Worm (Caenorhabditis elegans) whole organism, L4 larva: ENCODE results near the gene nhr-60.
A peak's percentile ranks its signal among the peaks of the same experiment; 100 is the strongest.

Experiments used
- F10B5.3 ChIP-seq: sonication (generic microtip); optimal IDR thresholded peaks from 2 replicates; lab custom pipeline; 2016; ENCODE audit warnings: mild to moderate bottlenecking, missing genetic modification characterization, missing compliant biosample characterization
- F26F4.8 ChIP-seq: fragments of 200-800 bp; sonication (Bioruptor generic); conservative IDR thresholded peaks from 2 replicates; pipeline ENCODE4 v1.3.6; 2022; ENCODE audit warnings: missing genetic modification characterization, missing compliant biosample characterization
- F37D6.2 ChIP-seq: sonication (generic microtip); optimal IDR thresholded peaks from 2 replicates; lab custom pipeline; 2016; ENCODE audit warnings: mild to moderate bottlenecking, missing genetic modification characterization, missing compliant biosample characterization
- F44E2.7 ChIP-seq: fragments of 200-800 bp; sonication (Bioruptor generic); IDR thresholded peaks from 2 replicates; pipeline ENCODE4 v2.1.2; 2022; ENCODE audit warnings: missing genetic modification characterization, missing compliant biosample characterization
- F49E8.2 ChIP-seq: sonication (generic microtip); optimal IDR thresholded peaks from 2 replicates; lab custom pipeline; 2016; ENCODE audit warnings: missing compliant biosample characterization, mild to moderate bottlenecking, missing genetic modification characterization, borderline replicate concordance
- R02D3.7 ChIP-seq: fragments of 150-350 bp; sonication (generic microtip); optimal IDR thresholded peaks from 3 replicates; lab custom pipeline; 2014; ENCODE audit warnings: missing biosample characterization, missing genetic modification characterization
- T26A8.4 ChIP-seq: fragments of 200-800 bp; sonication (Bioruptor generic); IDR thresholded peaks from 2 replicates; pipeline ENCODE4 v1.3.6; 2022; ENCODE audit warnings: missing genetic modification characterization, missing compliant biosample characterization
- Y5F2A.4 ChIP-seq: fragments of 200-800 bp; sonication (Bioruptor generic); optimal IDR thresholded peaks from 2 replicates; lab custom pipeline; 2018; ENCODE audit warnings: mild to moderate bottlenecking, missing genetic modification characterization, missing compliant biosample characterization
- Y75B8A.6 ChIP-seq: fragments of 200-800 bp; sonication (Bioruptor generic); IDR thresholded peaks from 2 replicates; pipeline ENCODE4 v1.3.6; 2022; ENCODE audit warnings: missing genetic modification reagents, missing genetic modification characterization, missing compliant biosample characterization
- ZK337.2 ChIP-seq: fragments of 200-800 bp; sonication (Bioruptor generic); IDR thresholded peaks from 2 replicates; pipeline ENCODE4 v1.3.6; 2022; ENCODE audit warnings: missing genetic modification reagents, missing genetic modification characterization, missing compliant biosample characterization
- ama-1 ChIP-seq: fragments of 150-350 bp; optimal IDR thresholded peaks from 2 replicates; lab custom pipeline; 2014; ENCODE audit warnings: inconsistent platforms, mixed read lengths
- arid-1 ChIP-seq: fragments of 200-800 bp; sonication (Bioruptor generic); conservative IDR thresholded peaks from 2 replicates; pipeline ENCODE4 v1.3.6; 2022; ENCODE audit warnings: missing genetic modification reagents, missing genetic modification characterization, missing compliant biosample characterization
- attf-4 ChIP-seq: sonication (generic microtip); optimal IDR thresholded peaks from 3 replicates; lab custom pipeline; 2017; ENCODE audit warnings: missing biosample characterization, missing genetic modification characterization
- daf-16 ChIP-seq, 3 experiments: sonication (generic microtip); optimal IDR thresholded peaks; 2 replicates each; lab custom pipeline; 2016 to 2017; ENCODE audit warnings: missing genetic modification characterization in 3 of 3, missing genetic modification reagents in 3 of 3, mild to moderate bottlenecking in 2 of 3, missing compliant biosample characterization in 2 of 3, missing biosample characterization in 1 of 3, moderate library complexity in 1 of 3
- daf-8 ChIP-seq: fragments of 200-800 bp; sonication (Bioruptor generic); IDR thresholded peaks from 2 replicates; pipeline ENCODE4 v1.3.6; 2022; ENCODE audit warnings: missing genetic modification characterization, missing compliant biosample characterization
- dpl-1 ChIP-seq: fragments of 150-350 bp; optimal IDR thresholded peaks from 2 replicates; lab custom pipeline; 2014; ENCODE audit warnings: missing biosample characterization, missing genetic modification reagents, missing genetic modification characterization
- duxl-1 ChIP-seq: sonication (generic microtip); optimal IDR thresholded peaks from 2 replicates; lab custom pipeline; 2016; ENCODE audit warnings: mild to moderate bottlenecking, missing genetic modification characterization, moderate library complexity, missing compliant biosample characterization; ENCODE audit not compliant: poor library complexity
- egl-43 ChIP-seq: fragments of 200-800 bp; sonication (Bioruptor generic); IDR thresholded peaks from 2 replicates; pipeline ENCODE4 v1.3.6; 2022; ENCODE audit warnings: missing genetic modification reagents, missing genetic modification characterization, missing compliant biosample characterization
- fkh-10 ChIP-seq: fragments of 150-350 bp; optimal IDR thresholded peaks from 2 replicates; lab custom pipeline; 2014; ENCODE audit warnings: missing biosample characterization, missing genetic modification reagents, missing genetic modification characterization
- hlh-11 ChIP-seq: fragments of 200-800 bp; sonication (Bioruptor generic); optimal IDR thresholded peaks from 2 replicates; lab custom pipeline; 2018; ENCODE audit warnings: mild to moderate bottlenecking, missing genetic modification characterization, missing compliant biosample characterization
- hlh-30 ChIP-seq: sonication (generic microtip); optimal IDR thresholded peaks from 2 replicates; lab custom pipeline; 2017; ENCODE audit warnings: antibody characterized with exemption, mild to moderate bottlenecking, missing genetic modification characterization, missing compliant biosample characterization; ENCODE audit not compliant: insufficient read depth
- lim-7 ChIP-seq: fragments of 200-800 bp; sonication (Bioruptor generic); IDR thresholded peaks from 2 replicates; pipeline ENCODE4 v1.3.6; 2022; ENCODE audit warnings: missing genetic modification characterization, missing compliant biosample characterization
- lin-1 ChIP-seq: fragments of 200-800 bp; sonication (Bioruptor generic); IDR thresholded peaks from 2 replicates; pipeline ENCODE4 v1.3.6; 2022; ENCODE audit warnings: missing genetic modification reagents, missing genetic modification characterization, missing compliant biosample characterization
- lin-13 ChIP-seq: fragments of 150-350 bp; optimal IDR thresholded peaks from 2 replicates; lab custom pipeline; 2014; ENCODE audit warnings: missing biosample characterization, missing genetic modification reagents, missing genetic modification characterization
- lin-29 ChIP-seq: fragments of 200-800 bp; sonication (Bioruptor generic); IDR thresholded peaks from 2 replicates; pipeline ENCODE4 v1.3.6; 2022; ENCODE audit warnings: missing genetic modification reagents, missing genetic modification characterization, missing compliant biosample characterization
- lin-38 ChIP-seq: fragments of 200-800 bp; sonication (Bioruptor generic); IDR thresholded peaks from 2 replicates; pipeline ENCODE4 v1.3.6; 2022; ENCODE audit warnings: missing genetic modification reagents, missing genetic modification characterization, missing compliant biosample characterization
- lir-3 ChIP-seq: sonication (generic microtip); optimal IDR thresholded peaks from 2 replicates; lab custom pipeline; 2016; ENCODE audit warnings: mild to moderate bottlenecking, missing genetic modification characterization, missing compliant biosample characterization
- lsy-2 ChIP-seq, 2 experiments: fragments of 150-350 bp in 1 of 2; sonication (generic microtip) in 1 of 2; optimal IDR thresholded peaks; 2 replicates each; lab custom pipeline; 2014 to 2017; ENCODE audit warnings: missing biosample characterization in 2 of 2, missing genetic modification characterization in 2 of 2
- madf-5 ChIP-seq, 2 experiments: fragments of 200-800 bp; sonication (Bioruptor generic); IDR thresholded peaks; 2 replicates each; pipeline ENCODE4 v1.3.6; 2022; ENCODE audit warnings: missing compliant biosample characterization in 2 of 2, missing genetic modification characterization in 2 of 2
- mdl-1 ChIP-seq, 2 experiments: fragments of 150-350 bp in 1 of 2; sonication (generic microtip) in 1 of 2; optimal IDR thresholded peaks; 2 replicates each; lab custom pipeline; 2014 to 2017; ENCODE audit warnings: missing biosample characterization in 2 of 2, missing genetic modification characterization in 2 of 2
- mep-1 ChIP-seq: fragments of 150-350 bp; sonication (generic microtip); optimal IDR thresholded peaks from 3 replicates; lab custom pipeline; 2014; ENCODE audit warnings: missing biosample characterization, missing genetic modification characterization
- mes-2 ChIP-seq: sonication (generic microtip); optimal IDR thresholded peaks from 2 replicates; lab custom pipeline; 2016; ENCODE audit warnings: missing genotype, mild to moderate bottlenecking, missing genetic modification characterization, missing compliant biosample characterization; ENCODE audit not compliant: poor library complexity, severe bottlenecking
- mxl-3 ChIP-seq: fragments of 200-800 bp; sonication (Bioruptor generic); optimal IDR thresholded peaks from 2 replicates; lab custom pipeline; 2018; ENCODE audit warnings: mild to moderate bottlenecking, missing genetic modification characterization, missing compliant biosample characterization
- nhr-11 ChIP-seq: fragments of 150-350 bp; optimal IDR thresholded peaks from 2 replicates; lab custom pipeline; 2014; ENCODE audit warnings: missing biosample characterization, missing genetic modification characterization
- nhr-111 ChIP-seq: fragments of 200-800 bp; sonication (Bioruptor generic); optimal IDR thresholded peaks from 2 replicates; lab custom pipeline; 2018; ENCODE audit warnings: mild to moderate bottlenecking, missing genetic modification characterization, missing compliant biosample characterization
- nhr-25 ChIP-seq: sonication (generic microtip); optimal IDR thresholded peaks from 2 replicates; lab custom pipeline; 2017; ENCODE audit warnings: missing genetic modification characterization, mild to moderate bottlenecking, missing compliant biosample characterization, antibody characterized with exemption, moderate library complexity, borderline replicate concordance; ENCODE audit not compliant: insufficient read depth
- nhr-48 ChIP-seq: sonication (generic microtip); optimal IDR thresholded peaks from 2 replicates; lab custom pipeline; 2016; ENCODE audit warnings: mild to moderate bottlenecking, missing genetic modification characterization, missing compliant biosample characterization
- nhr-6 ChIP-seq: fragments of 150-350 bp; optimal IDR thresholded peaks from 2 replicates; lab custom pipeline; 2014; ENCODE audit warnings: missing biosample characterization, missing genetic modification characterization
- nhr-77 ChIP-seq: fragments of 150-350 bp; optimal IDR thresholded peaks from 2 replicates; lab custom pipeline; 2014; ENCODE audit warnings: missing biosample characterization, missing genetic modification characterization
- pha-4 ChIP-seq, 2 experiments: fragments of 150-350 bp in 1 of 2; fragments of 200-800 bp in 1 of 2; sonication (Bioruptor generic) in 1 of 2; IDR thresholded peaks in 1 of 2; optimal IDR thresholded peaks in 1 of 2; 2 replicates each; pipeline versions ENCODE4 v1.3.6 to Lab custom; 2014 to 2022; ENCODE audit warnings: missing genetic modification characterization in 2 of 2, missing genetic modification reagents in 2 of 2, missing biosample characterization in 1 of 2, missing compliant biosample characterization in 1 of 2
- rbr-2 ChIP-seq: sonication (generic microtip); optimal IDR thresholded peaks from 2 replicates; lab custom pipeline; 2016; ENCODE audit warnings: missing genotype, missing genetic modification characterization, missing compliant biosample characterization
- snpc-4 ChIP-seq: fragments of 150-350 bp; optimal IDR thresholded peaks from 2 replicates; lab custom pipeline; 2014; ENCODE audit warnings: missing biosample characterization, missing genetic modification characterization
- spr-1 ChIP-seq: sonication (generic microtip); optimal IDR thresholded peaks from 2 replicates; lab custom pipeline; 2016; ENCODE audit warnings: mild to moderate bottlenecking, missing genetic modification characterization, missing compliant biosample characterization
- tra-1 ChIP-seq: fragments of 200-800 bp; sonication (Bioruptor generic); IDR thresholded peaks from 2 replicates; pipeline ENCODE4 v1.3.6; 2022; ENCODE audit warnings: missing genetic modification reagents, missing genetic modification characterization, missing compliant biosample characterization
- unc-130 ChIP-seq: sonication (generic microtip); optimal IDR thresholded peaks from 2 replicates; lab custom pipeline; 2016; ENCODE audit warnings: missing genetic modification reagents, missing genetic modification characterization, missing compliant biosample characterization
- zag-1 ChIP-seq: fragments of 150-350 bp; optimal IDR thresholded peaks from 2 replicates; lab custom pipeline; 2014; ENCODE audit warnings: missing biosample characterization, missing genetic modification characterization
- zfp-2 ChIP-seq: sonication (generic microtip); optimal IDR thresholded peaks from 2 replicates; lab custom pipeline; 2016; ENCODE audit warnings: mild to moderate bottlenecking, missing genetic modification characterization, missing compliant biosample characterization
- zfp-3 ChIP-seq: fragments of 200-800 bp; sonication (Bioruptor generic); conservative IDR thresholded peaks from 2 replicates; pipeline ENCODE4 v1.3.6; 2022; ENCODE audit warnings: missing genetic modification reagents, missing genetic modification characterization, missing compliant biosample characterization
- ztf-7 ChIP-seq: fragments of 150-350 bp; optimal IDR thresholded peaks from 2 replicates; lab custom pipeline; 2014; ENCODE audit warnings: missing biosample characterization, missing genetic modification characterization

The nhr-60 gene

ce11 chrV:15766122-15766594 is 6.9 kb downstream of the nhr-60 start, which contains the start of the genes haf-3 and F57A10.2 (continued):
- TF ChIP-seq nhr-11 (peak; percentile 79), ama-1 (no peak), lin-38 (GFP tag; lab: Robert Waterston, UW) (peak; percentile 90), lir-3 (no peak), spr-1 (peak; percentile 78), attf-4 (no peak), madf-5 (GFP tag; IDR thresholded peaks at IDR 0.05; lab: Robert Waterston, UW) (no peak), lsy-2 (tag; optimal IDR thresholded peaks at IDR 0.05; lab: Kevin White, UChicago) (peak in 1 of 2 experiments; percentile 95), mdl-1 (tag; optimal IDR thresholded peaks at IDR 0.05; lab: Kevin White, UChicago) (peak in 1 of 2 experiments; percentile 21), T26A8.4 (GFP tag; lab: Robert Waterston, UW) (peak; percentile 94), zfp-3 (GFP tag; lab: Robert Waterston, UW) (peak; percentile 63; the same call in 1 of the 2 replicates), daf-16 (GFP tag; optimal IDR thresholded peaks at IDR 0.05; lab: Kevin White, UChicago) (peak in 1 of 2 experiments; percentile 58), daf-16 (tag; optimal IDR thresholded peaks at IDR 0.05; lab: Kevin White, UChicago) (peak; percentile 42), nhr-6 (tag; lab: Kevin White, UChicago) (peak; percentile 61), F49E8.2 (tag; lab: Kevin White, UChicago) (peak; percentile 80), lin-29 (GFP tag; lab: Robert Waterston, UW) (peak; percentile 62; the same call in 1 of the 2 replicates), R02D3.7 (tag; lab: Kevin White, UChicago) (no peak), duxl-1 (tag; lab: Kevin White, UChicago) (peak; percentile 92), nhr-48 (tag; lab: Kevin White, UChicago) (peak; percentile 75), mxl-3 (GFP tag; lab: Kevin White, UChicago) (no peak), pha-4 (GFP tag; IDR thresholded peaks at IDR 0.05; lab: Robert Waterston, UW) (peak; percentile 73), pha-4 (tag; optimal IDR thresholded peaks at IDR 0.05; lab: Kevin White, UChicago) (peak; percentile 46), F10B5.3 (tag; lab: Kevin White, UChicago) (peak; percentile 71), hlh-30 (tag; lab: Kevin White, UChicago) (peak; percentile 78), ZK337.2 (GFP tag; lab: Robert Waterston, UW) (no peak), mep-1 (tag; lab: Kevin White, UChicago) (peak; percentile 94), F37D6.2 (peak; percentile 77), zag-1 (tag; lab: Kevin White, UChicago) (no peak), unc-130 (GFP tag; lab: Kevin White, UChicago) (no peak), hlh-11 (tag; lab: Kevin White, UChicago) (peak; percentile 82), nhr-77 (tag; lab: Kevin White, UChicago) (peak; percentile 90), lin-13 (peak; percentile 83), nhr-111 (GFP tag; lab: Kevin White, UChicago) (no peak), F26F4.8 (GFP tag; lab: Robert Waterston, UW) (no peak), zfp-2 (tag; lab: Kevin White, UChicago) (peak; percentile 10), nhr-25 (tag; lab: Kevin White, UChicago) (peak; percentile 9), F44E2.7 (GFP tag; lab: Robert Waterston, UW) (no peak), daf-8 (GFP tag; lab: Robert Waterston, UW) (no peak), rbr-2 (tag; lab: Kevin White, UChicago) (peak; percentile 88), snpc-4 (tag; lab: Kevin White, UChicago) (peak; percentile 34), Y75B8A.6 (GFP tag; lab: Robert Waterston, UW) (no peak), dpl-1 (GFP tag; lab: Kevin White, UChicago) (peak; percentile 99), mes-2 (tag; lab: Kevin White, UChicago) (peak; percentile 93), fkh-10 (peak; percentile 79), tra-1 (peak; percentile 88), lim-7 (no peak), lin-1 (GFP tag; lab: Robert Waterston, UW) (peak; percentile 55; the same call in 1 of the 2 replicates), egl-43 (GFP tag; lab: Robert Waterston, UW) (no peak), ztf-7 (tag; lab: Kevin White, UChicago) (peak; percentile 81), Y5F2A.4 (GFP tag; lab: Kevin White, UChicago) (peak; percentile 40), arid-1 (GFP tag; lab: Robert Waterston, UW) (0 out of 2 replicates have a peak, but pooled peaks have one; percentile 37)
